Fruit fly (Drosophila melanogaster) whole organism, embryonic: ENCODE data around the gene CG33281.

Experiments used
- Bdp1 ChIP-seq: fragments of 200-800 bp; sonication (Bioruptor generic); optimal IDR thresholded peaks from 3 replicates; lab custom pipeline; 2016; ENCODE audit warnings: missing biosample characterization, missing genetic modification characterization
- CG10274 ChIP-seq: fragments of 200-800 bp; sonication (Bioruptor generic); optimal IDR thresholded peaks from 3 replicates; lab custom pipeline; 2017; ENCODE audit warnings: missing biosample characterization, mild to moderate bottlenecking, missing genetic modification characterization
- CG10321 ChIP-seq: fragments of 200-800 bp; sonication (Bioruptor generic); IDR thresholded peaks from 2 replicates; pipeline ENCODE4 v1.3.6; 2022; ENCODE audit warnings: missing biosample characterization, missing genetic modification characterization
- CG11093 ChIP-seq: fragments of 200-800 bp; sonication (Bioruptor generic); IDR thresholded peaks from 3 replicates; pipeline ENCODE4 v1.3.6; 2022; ENCODE audit warnings: missing biosample characterization, missing genetic modification characterization
- CG12942 ChIP-seq: fragments of 200-800 bp; sonication (Bioruptor generic); optimal IDR thresholded peaks from 3 replicates; lab custom pipeline; 2016; ENCODE audit warnings: missing biosample characterization, missing genetic modification characterization
- CG13123 ChIP-seq: fragments of 200-800 bp; sonication (Bioruptor generic); optimal IDR thresholded peaks from 2 replicates; lab custom pipeline; 2016; ENCODE audit warnings: missing biosample characterization, missing genetic modification characterization
- CG14014 ChIP-seq: fragments of 200-800 bp; sonication (Bioruptor generic); IDR thresholded peaks from 2 replicates; pipeline ENCODE4 v1.3.6; 2022; ENCODE audit warnings: missing biosample characterization, missing genetic modification characterization
- CG17612 ChIP-seq: fragments of 200-800 bp; sonication (Bioruptor generic); IDR thresholded peaks from 2 replicates; pipeline ENCODE4 v1.3.6; 2022; ENCODE audit warnings: missing biosample characterization, missing genetic modification characterization
- CG18262 ChIP-seq: fragments of 200-800 bp; optimal IDR thresholded peaks from 3 replicates; lab custom pipeline; 2019; ENCODE audit warnings: missing biosample characterization, mild to moderate bottlenecking, missing genetic modification characterization, moderate library complexity
- CG18619 ChIP-seq: fragments of 200-800 bp; sonication (Bioruptor generic); optimal IDR thresholded peaks from 3 replicates; lab custom pipeline; 2017; ENCODE audit warnings: missing biosample characterization, mild to moderate bottlenecking, missing genetic modification characterization
- CG2116 ChIP-seq: fragments of 200-800 bp; sonication (Bioruptor generic); optimal IDR thresholded peaks from 3 replicates; lab custom pipeline; 2018; ENCODE audit warnings: missing biosample characterization, mild to moderate bottlenecking, missing genetic modification characterization
- CG2199 ChIP-seq: fragments of 200-800 bp; sonication (Bioruptor generic); IDR thresholded peaks from 3 replicates; pipeline ENCODE4 v1.3.6; 2022; ENCODE audit warnings: missing biosample characterization, missing genetic modification characterization
- CG2678 ChIP-seq: fragments of 200-800 bp; sonication (Bioruptor generic); optimal IDR thresholded peaks from 3 replicates; lab custom pipeline; 2019; ENCODE audit warnings: missing biosample characterization, mild to moderate bottlenecking, missing genetic modification characterization, moderate library complexity
- CG30403 ChIP-seq: fragments of 200-800 bp; sonication (Bioruptor generic); optimal IDR thresholded peaks from 3 replicates; lab custom pipeline; 2016; ENCODE audit warnings: missing biosample characterization, missing genetic modification characterization
- CG30431 ChIP-seq: fragments of 200-800 bp; sonication (Bioruptor generic); optimal IDR thresholded peaks from 2 replicates; lab custom pipeline; 2017; ENCODE audit warnings: missing biosample characterization, missing genetic modification characterization
- CG34376 ChIP-seq: fragments of 200-800 bp; sonication (Bioruptor generic); optimal IDR thresholded peaks from 2 replicates; lab custom pipeline; 2018; ENCODE audit warnings: missing biosample characterization, mild to moderate bottlenecking, missing genetic modification characterization
- CG3726 ChIP-seq: fragments of 200-800 bp; sonication (Bioruptor generic); IDR thresholded peaks from 3 replicates; pipeline ENCODE4, ENCODE4 v1.3.6; 2022; ENCODE audit warnings: missing biosample characterization, missing genetic modification characterization
- CG4282 ChIP-seq: fragments of 200-800 bp; sonication (Bioruptor generic); optimal IDR thresholded peaks from 2 replicates; lab custom pipeline; 2016; ENCODE audit warnings: missing biosample characterization, missing genetic modification characterization
- CG43689 ChIP-seq: fragments of 200-800 bp; sonication (Bioruptor generic); IDR thresholded peaks from 2 replicates; pipeline ENCODE4 v1.3.6; 2022; ENCODE audit warnings: missing biosample characterization, missing genetic modification characterization
- CG4404 ChIP-seq: fragments of 200-800 bp; sonication (Bioruptor generic); IDR thresholded peaks from 2 replicates; pipeline ENCODE4 v1.3.6; 2022; ENCODE audit warnings: missing biosample characterization, missing genetic modification characterization
- CG7357 ChIP-seq: fragments of 200-800 bp; sonication (Bioruptor generic); IDR thresholded peaks from 3 replicates; pipeline ENCODE4 v1.3.6; 2022; ENCODE audit warnings: missing biosample characterization, missing genetic modification characterization
- CG9437 ChIP-seq: fragments of 200-800 bp; sonication (Bioruptor generic); optimal IDR thresholded peaks from 2 replicates; lab custom pipeline; 2018; ENCODE audit warnings: missing biosample characterization, mild to moderate bottlenecking, missing genetic modification characterization
- CkIIα-i1 ChIP-seq: fragments of 200-800 bp; sonication (Bioruptor generic); IDR thresholded peaks from 2 replicates; pipeline ENCODE4 v1.3.6; 2022; ENCODE audit warnings: missing biosample characterization, missing genetic modification characterization
- Eip74EF ChIP-seq, 2 experiments: fragments of 200-800 bp in 1 of 2; fragments of >200 bp in 1 of 2; sonication (Bioruptor generic) in 1 of 2; optimal IDR thresholded peaks; 2 replicates each; lab custom pipeline; 2017 to 2019; ENCODE audit warnings: missing biosample characterization in 2 of 2, missing genetic modification characterization in 2 of 2, mild to moderate bottlenecking in 1 of 2, moderate library complexity in 1 of 2
- Hmr ChIP-seq: fragments of 200-800 bp; sonication (Bioruptor generic); optimal IDR thresholded peaks from 3 replicates; lab custom pipeline; 2017; ENCODE audit warnings: mild to moderate bottlenecking, missing biosample characterization, missing genetic modification reagents, missing genetic modification characterization
- Hr78 ChIP-seq, 2 experiments: fragments of 200-800 bp in 1 of 2; fragments of >200 bp in 1 of 2; sonication (Bioruptor generic) in 1 of 2; optimal IDR thresholded peaks; 2 replicates each; lab custom pipeline; 2017 to 2019; ENCODE audit warnings: missing biosample characterization in 2 of 2, missing genetic modification characterization in 2 of 2, mild to moderate bottlenecking in 1 of 2, moderate library complexity in 1 of 2
- Mes4 ChIP-seq: fragments of 200-800 bp; sonication (Bioruptor generic); optimal IDR thresholded peaks from 2 replicates; lab custom pipeline; 2016; ENCODE audit warnings: missing biosample characterization, missing genetic modification characterization
- Nf-YB ChIP-seq: fragments of 200-800 bp; sonication (Bioruptor generic); optimal IDR thresholded peaks from 3 replicates; lab custom pipeline; 2019; ENCODE audit warnings: missing biosample characterization, mild to moderate bottlenecking, missing genetic modification characterization, moderate library complexity
- Rfx ChIP-seq: fragments of 200-800 bp; sonication (Bioruptor generic); IDR thresholded peaks from 2 replicates; pipeline ENCODE4 v1.3.6; 2022; ENCODE audit warnings: missing biosample characterization, missing genetic modification characterization
- Sin3A ChIP-seq: fragments of >200 bp; optimal IDR thresholded peaks from 2 replicates; lab custom pipeline; 2018
- ac ChIP-seq: fragments of 200-800 bp; sonication (Bioruptor generic); optimal IDR thresholded peaks from 3 replicates; lab custom pipeline; 2017; ENCODE audit warnings: missing biosample characterization, mild to moderate bottlenecking, missing genetic modification characterization
- caup ChIP-seq: fragments of 200-800 bp; sonication (Bioruptor generic); optimal IDR thresholded peaks from 3 replicates; lab custom pipeline; 2017; ENCODE audit warnings: missing biosample characterization, mild to moderate bottlenecking, missing genetic modification characterization, moderate library complexity; ENCODE audit not compliant: severe bottlenecking
- chif ChIP-seq, 2 experiments: fragments of 200-800 bp; sonication (Bioruptor generic); optimal IDR thresholded peaks; 3 replicates each; lab custom pipeline; 2016; ENCODE audit warnings: missing biosample characterization in 2 of 2, missing genetic modification characterization in 2 of 2
- corto ChIP-seq: fragments of 200-800 bp; sonication (Bioruptor generic); optimal IDR thresholded peaks from 2 replicates; lab custom pipeline; 2016; ENCODE audit warnings: missing biosample characterization, mild to moderate bottlenecking, missing genetic modification characterization, moderate library complexity
- cwo ChIP-seq: fragments of 200-800 bp; sonication (Bioruptor generic); optimal IDR thresholded peaks from 3 replicates; lab custom pipeline; 2017; ENCODE audit warnings: missing biosample characterization, missing genetic modification characterization, mild to moderate bottlenecking, moderate library complexity, missing genetic modification reagents
- dpn ChIP-seq, 2 experiments: fragments of 200-800 bp; sonication (Bioruptor generic); optimal IDR thresholded peaks; 3 replicates each; lab custom pipeline; 2016; ENCODE audit warnings: missing biosample characterization in 2 of 2, missing genetic modification characterization in 2 of 2
- dysf ChIP-seq: fragments of 200-800 bp; sonication (Bioruptor generic); IDR thresholded peaks from 3 replicates; pipeline ENCODE4 v1.3.6; 2022; ENCODE audit warnings: missing biosample characterization, missing genetic modification characterization
- en ChIP-seq: fragments of 200-800 bp; sonication (Bioruptor generic); optimal IDR thresholded peaks from 2 replicates; lab custom pipeline; 2016; ENCODE audit warnings: missing biosample characterization, missing genetic modification characterization
- her ChIP-seq: fragments of 200-800 bp; sonication (Bioruptor generic); optimal IDR thresholded peaks from 2 replicates; lab custom pipeline; 2016; ENCODE audit warnings: missing biosample characterization, missing genetic modification characterization
- lov ChIP-seq, 2 experiments: fragments of 200-800 bp in 1 of 2; fragments of >200 bp in 1 of 2; sonication (Bioruptor generic) in 1 of 2; IDR thresholded peaks in 1 of 2; optimal IDR thresholded peaks in 1 of 2; 2 replicates in 1 of 2; 3 replicates in 1 of 2; pipeline versions ENCODE4 v1.3.6 to Lab custom; 2017 to 2022; ENCODE audit warnings: missing biosample characterization in 1 of 2, missing genetic modification characterization in 1 of 2
- mirr ChIP-seq: fragments of 200-800 bp; sonication (Bioruptor generic); optimal IDR thresholded peaks from 3 replicates; lab custom pipeline; 2018; ENCODE audit warnings: missing biosample characterization, mild to moderate bottlenecking, missing genetic modification characterization
- mld ChIP-seq: fragments of 200-800 bp; sonication (Bioruptor generic); IDR thresholded peaks from 3 replicates; pipeline ENCODE4 v1.3.6; 2022; ENCODE audit warnings: missing biosample characterization, missing genetic modification characterization; ENCODE audit not compliant: partially characterized antibody
- pan ChIP-seq, 4 experiments: fragments of >200 bp in 3 of 4; fragments of 200-800 bp in 1 of 4; sonication (Bioruptor generic) in 1 of 4; optimal IDR thresholded peaks in 3 of 4; IDR thresholded peaks in 1 of 4; 2 replicates each; pipeline versions ENCODE4 v1.3.6 to Lab custom; 2017 to 2022; ENCODE audit warnings: missing biosample characterization in 2 of 4, missing genetic modification characterization in 2 of 4, mixed read lengths in 1 of 4
- seq ChIP-seq: fragments of 200-800 bp; sonication (Bioruptor generic); IDR thresholded peaks from 2 replicates; pipeline ENCODE4 v1.3.6; 2022; ENCODE audit warnings: missing biosample characterization, missing genetic modification characterization
- trem ChIP-seq: fragments of 200-800 bp; optimal IDR thresholded peaks from 3 replicates; lab custom pipeline; 2019; ENCODE audit warnings: missing biosample characterization, mild to moderate bottlenecking, missing genetic modification characterization, moderate library complexity
- z ChIP-seq: fragments of 200-800 bp; sonication (Bioruptor generic); IDR thresholded peaks from 3 replicates; pipeline ENCODE4 v1.3.6; 2022; ENCODE audit warnings: missing biosample characterization, missing genetic modification characterization
- zfh1 ChIP-seq: fragments of 200-800 bp; sonication (Bioruptor generic); IDR thresholded peaks from 3 replicates; pipeline ENCODE4 v1.3.6; 2022; ENCODE audit warnings: missing biosample characterization, missing genetic modification characterization
- zfh2 ChIP-seq: fragments of 200-800 bp; sonication (Bioruptor generic); optimal IDR thresholded peaks from 2 replicates; lab custom pipeline; 2016; ENCODE audit warnings: missing biosample characterization, missing genetic modification characterization

CG33281 gene

DNA sequence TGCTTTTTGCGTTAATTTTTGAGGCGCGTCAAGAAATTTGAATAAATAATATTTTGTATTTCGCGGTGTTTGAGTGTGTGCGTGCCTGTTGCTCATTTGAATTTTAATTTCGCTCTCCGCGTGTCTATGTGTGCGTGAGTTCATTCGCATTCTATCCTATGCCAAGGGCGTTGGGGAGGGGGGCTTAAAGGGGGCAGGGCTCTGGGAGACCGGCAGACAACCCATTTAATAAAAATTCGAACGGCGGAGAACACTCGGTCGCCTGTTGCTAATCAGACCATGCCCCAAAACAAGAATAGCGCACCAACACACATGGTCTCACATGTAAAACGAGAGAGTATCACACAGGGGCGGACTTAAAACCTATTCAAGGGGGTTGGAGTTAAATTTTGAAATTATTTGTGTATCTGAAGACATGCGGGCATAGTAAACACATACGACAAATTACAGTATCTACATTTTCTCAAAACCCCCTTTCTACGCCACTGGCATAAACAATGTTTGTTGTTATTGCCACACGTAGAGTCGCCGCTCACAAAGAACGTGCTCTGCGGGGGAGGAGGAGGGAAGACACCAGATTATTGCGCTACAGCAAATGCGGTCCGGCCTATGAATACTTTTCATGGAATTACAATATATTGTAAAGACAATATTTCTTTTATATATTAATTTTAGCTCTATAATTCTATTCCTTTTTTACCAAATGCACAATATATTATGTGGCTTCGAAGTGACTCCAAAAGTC is 22.1 kb upstream of the CG33281 start (continued):
- TF ChIP-seq Eip74EF (GFP tag; optimal IDR thresholded peaks at IDR 0.05; lab: Kevin White, UChicago) = peak in 1 of 2 experiments; percentile 98
- TF ChIP-seq dysf = peak; percentile 100
- peak; percentile 90 for TF ChIP-seq CG2116 (GFP tag; lab: Kevin White, UChicago)
- peak; percentile 99 for TF ChIP-seq CG4282 (GFP tag; lab: Kevin White, UChicago)
- no peak for TF ChIP-seq Sin3A
- TF ChIP-seq CG14014 = peak; percentile 99
- peak; percentile 100 for TF ChIP-seq zfh2
- TF ChIP-seq CG17612 (GFP tag; lab: Robert Waterston, UW) = peak; percentile 99
- peak; percentile 100 for TF ChIP-seq caup
- peak; percentile 100 for TF ChIP-seq CG18619 (GFP tag; lab: Kevin White, UChicago)
- TF ChIP-seq en (GFP tag; lab: Kevin White, UChicago) = peak; percentile 99
- peak; percentile 99 for TF ChIP-seq seq (GFP tag; lab: Robert Waterston, UW)
- TF ChIP-seq z (GFP tag; lab: Robert Waterston, UW) = peak; percentile 84
- peak; percentile 99 for TF ChIP-seq cwo (GFP tag; lab: Kevin White, UChicago)
- peak; percentile 93 for TF ChIP-seq CkIIα-i1 (GFP tag; lab: Robert Waterston, UW)
- TF ChIP-seq chif (GFP tag; optimal IDR thresholded peaks at IDR 0.05; lab: Kevin White, UChicago) = peak; percentile 100
- peak; percentile 100 for TF ChIP-seq Hmr (GFP tag; lab: Kevin White, UChicago)
- TF ChIP-seq CG10321 = peak; percentile 88
- peak; percentile 96 for TF ChIP-seq trem (tag; lab: Kevin White, UChicago)
- peak; percentile 100 for TF ChIP-seq CG30403 (GFP tag; lab: Kevin White, UChicago)
- TF ChIP-seq mld (GFP tag; lab: Robert Waterston, UW) = no peak
- peak; percentile 99 for TF ChIP-seq Mes4
- peak; percentile 91 for TF ChIP-seq Nf-YB (GFP tag; lab: Kevin White, UChicago)
- no peak for TF ChIP-seq lov (optimal IDR thresholded peaks at IDR 0.05; lab: Kevin White, UChicago)
- TF ChIP-seq lov (GFP tag; IDR thresholded peaks at IDR 0.05; lab: Robert Waterston, UW) = peak; percentile 99
- no peak for TF ChIP-seq pan (optimal IDR thresholded peaks at IDR 0.05; lab: Kevin White, UChicago)
- TF ChIP-seq pan (GFP tag; optimal IDR thresholded peaks at IDR 0.05 in 1 of 2, IDR thresholded peaks at IDR 0.05 in 1 of 2) = peak in 1 of 2 experiments; percentile 99
- peak; percentile 99 for TF ChIP-seq corto (GFP tag; lab: Kevin White, UChicago)
- peak; percentile 100 for TF ChIP-seq dpn (GFP tag; optimal IDR thresholded peaks at IDR 0.05; lab: Kevin White, UChicago)
- peak; percentile 99 for TF ChIP-seq CG4404
- peak; percentile 96 for TF ChIP-seq Bdp1 (GFP tag; lab: Kevin White, UChicago)
- TF ChIP-seq CG9437 (GFP tag; lab: Kevin White, UChicago) = peak; percentile 96
- TF ChIP-seq CG2678 (tag; lab: Kevin White, UChicago) = peak; percentile 100
- peak; percentile 99 for TF ChIP-seq ac (GFP tag; lab: Kevin White, UChicago)
- peak; percentile 99 for TF ChIP-seq CG12942
- peak; percentile 99 for TF ChIP-seq CG3726 (GFP tag; lab: Robert Waterston, UW)
- peak; percentile 99 for TF ChIP-seq CG11093
- TF ChIP-seq CG7357 (GFP tag; lab: Robert Waterston, UW) = peak; percentile 97
- peak; percentile 99 for TF ChIP-seq her (GFP tag; lab: Kevin White, UChicago)
- TF ChIP-seq CG43689 (GFP tag; lab: Robert Waterston, UW) = peak; percentile 96
- peak; percentile 100 for TF ChIP-seq CG34376 (GFP tag; lab: Kevin White, UChicago)
- TF ChIP-seq CG10274 = peak; percentile 99
- TF ChIP-seq CG2199 = peak; percentile 99
- peak; percentile 99 for TF ChIP-seq CG13123 (GFP tag; lab: Kevin White, UChicago)
- TF ChIP-seq Rfx = peak; percentile 100
- peak; percentile 99 for TF ChIP-seq zfh1 (GFP tag; lab: Robert Waterston, UW)
- TF ChIP-seq Hr78 (GFP tag; optimal IDR thresholded peaks at IDR 0.05; lab: Kevin White, UChicago) = peak in 1 of 2 experiments; percentile 94
- TF ChIP-seq CG30431 (GFP tag; lab: Kevin White, UChicago) = peak; percentile 99
- TF ChIP-seq CG18262 (tag; lab: Kevin White, UChicago) = peak; percentile 99
- TF ChIP-seq mirr (GFP tag; lab: Kevin White, UChicago) = peak; percentile 100
